Worm (Caenorhabditis elegans) whole organism, early embryonic: ENCODE measurements around the gene ZK1086.2.

Experiments
- B0310.2 ChIP-seq: sonication (generic microtip); optimal IDR thresholded peaks from 2 replicates; lab custom pipeline; 2016; ENCODE audit warnings: mild to moderate bottlenecking, missing genetic modification characterization, missing compliant biosample characterization
- F13C5.2 ChIP-seq: sonication (generic microtip); optimal IDR thresholded peaks from 2 replicates; lab custom pipeline; 2017; ENCODE audit warnings: mild to moderate bottlenecking, missing genetic modification characterization, inconsistent platforms, missing compliant biosample characterization
- aly-1 ChIP-seq: sonication (generic microtip); optimal IDR thresholded peaks from 2 replicates; lab custom pipeline; 2016; ENCODE audit warnings: missing genetic modification characterization, missing compliant biosample characterization
- ama-1 ChIP-seq: fragments of 150-350 bp; optimal IDR thresholded peaks from 2 replicates; lab custom pipeline; 2014
- ceh-13 ChIP-seq: fragments of 200-800 bp; sonication (Bioruptor generic); optimal IDR thresholded peaks from 2 replicates; lab custom pipeline; 2018; ENCODE audit warnings: mild to moderate bottlenecking, missing genetic modification characterization, missing compliant biosample characterization
- ceh-36 ChIP-seq: sonication (generic microtip); optimal IDR thresholded peaks from 2 replicates; lab custom pipeline; 2016; ENCODE audit warnings: missing genetic modification characterization, inconsistent platforms, missing compliant biosample characterization
- ets-7 ChIP-seq: sonication (generic microtip); optimal IDR thresholded peaks from 2 replicates; lab custom pipeline; 2016; ENCODE audit warnings: missing genotype, missing genetic modification characterization, missing compliant biosample characterization
- flt-1 ChIP-seq: fragments of 200-800 bp; sonication (Bioruptor generic); IDR thresholded peaks from 2 replicates; pipeline ENCODE4 v1.3.6; 2022; ENCODE audit warnings: missing genetic modification characterization, missing compliant biosample characterization
- hmbx-1 ChIP-seq: sonication (generic microtip); optimal IDR thresholded peaks from 2 replicates; lab custom pipeline; 2016; ENCODE audit warnings: mild to moderate bottlenecking, missing genetic modification characterization, missing compliant biosample characterization
- hmg-4 ChIP-seq: fragments of 200-800 bp; sonication (Bioruptor generic); optimal IDR thresholded peaks from 2 replicates; lab custom pipeline; 2018; ENCODE audit warnings: mild to moderate bottlenecking, missing genetic modification characterization, missing compliant biosample characterization
- hnd-1 ChIP-seq: sonication (generic microtip); optimal IDR thresholded peaks from 2 replicates; lab custom pipeline; 2016; ENCODE audit warnings: missing genetic modification characterization, missing compliant biosample characterization
- pes-1 ChIP-seq: fragments of 200-800 bp; sonication (Bioruptor generic); IDR thresholded peaks from 2 replicates; pipeline ENCODE4 v1.3.6; 2022; ENCODE audit warnings: missing genetic modification reagents, missing genetic modification characterization, missing compliant biosample characterization
- scrt-1 ChIP-seq: fragments of 200-800 bp; sonication (Bioruptor generic); IDR thresholded peaks from 2 replicates; pipeline ENCODE4 v1.3.6; 2022; ENCODE audit warnings: missing genetic modification characterization, missing compliant biosample characterization
- sea-1 ChIP-seq: fragments of 200-800 bp; sonication (Bioruptor generic); conservative IDR thresholded peaks from 2 replicates; pipeline ENCODE4 v1.3.6; 2022; ENCODE audit warnings: missing genetic modification characterization, missing compliant biosample characterization
- tbx-11 ChIP-seq: fragments of 200-800 bp; sonication (Bioruptor generic); IDR thresholded peaks from 2 replicates; pipeline ENCODE4 v1.3.6; 2022; ENCODE audit warnings: missing genetic modification characterization, missing compliant biosample characterization
- tbx-37 ChIP-seq: fragments of 200-800 bp; sonication (Bioruptor generic); conservative IDR thresholded peaks from 2 replicates; pipeline ENCODE4 v1.3.6; 2022; ENCODE audit warnings: missing genetic modification reagents, missing genetic modification characterization, missing compliant biosample characterization
- tra-4 ChIP-seq: sonication (generic microtip); optimal IDR thresholded peaks from 2 replicates; lab custom pipeline; 2017; ENCODE audit warnings: missing genetic modification characterization, missing compliant biosample characterization

Gene ZK1086.2

ce11 chrX:13811929-13812328 lies 18.5 kb upstream of the ZK1086.2 start:
- TF ChIP-seq hmg-4 (GFP tag; lab: Kevin White, UChicago), result no peak

DNA sequence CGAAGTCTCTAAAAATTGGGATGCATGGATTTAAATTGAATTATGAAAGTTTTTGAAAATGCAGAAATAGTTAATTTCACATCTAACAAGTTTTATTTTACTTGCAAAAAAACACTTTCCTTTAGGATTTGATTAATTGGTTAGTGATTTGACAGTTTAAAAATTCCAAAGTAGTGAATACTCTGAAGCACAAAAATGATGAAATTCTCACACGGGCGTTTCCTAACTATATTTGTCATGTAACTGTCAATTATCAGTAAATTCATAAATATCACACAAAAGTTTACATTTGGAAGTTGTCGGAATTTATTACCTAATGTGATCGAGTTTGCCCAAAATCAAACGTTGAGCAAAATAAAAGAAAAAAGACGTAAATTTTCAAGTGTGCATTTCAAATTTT lies 17.7 kb upstream of the ZK1086.2 start:
- TF ChIP-seq F13C5.2 (no peak), hnd-1 (tag; lab: Kevin White, UChicago) (no peak), pes-1 (GFP tag; lab: Robert Waterston, UW) (no peak), scrt-1 (GFP tag; lab: Robert Waterston, UW) (no peak), flt-1 (no peak), B0310.2 (tag; lab: Kevin White, UChicago) (no peak), tbx-11 (no peak), ceh-36 (no peak)

- TF ChIP-seq tra-4 (tag; lab: Kevin White, UChicago), result no peak
- TF ChIP-seq sea-1 (GFP tag; lab: Robert Waterston, UW), result no peak
- TF ChIP-seq hnd-1 (tag; lab: Kevin White, UChicago), result no peak
- TF ChIP-seq ceh-13 (GFP tag; lab: Kevin White, UChicago), result no peak
- no peak for TF ChIP-seq tbx-11
These were observed 16.3 kb upstream of the ZK1086.2 start, which contains the start of gene obr-3 for ce11 chrX:13809773-13810172. Gene obr-3, minus strand, starts transcription at chrX:13809873.

DNA sequence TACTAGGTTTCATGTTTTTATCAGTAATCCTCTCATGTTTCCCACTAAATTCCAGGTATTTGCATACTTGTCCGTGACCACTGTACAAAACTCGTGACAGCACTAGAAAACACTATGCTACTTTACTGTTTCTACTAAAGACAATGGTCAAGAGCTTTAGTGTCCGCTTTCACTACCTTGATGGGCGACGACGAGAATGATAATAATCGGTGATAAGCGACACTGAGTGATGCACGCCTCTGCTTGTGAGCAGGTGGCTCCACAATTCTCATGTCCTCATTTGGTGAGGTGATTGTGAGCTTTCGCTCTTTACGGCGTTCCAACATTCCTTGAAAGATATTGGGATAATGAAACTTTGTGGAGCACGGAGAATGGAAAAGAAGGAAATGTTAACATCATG lies 9.8 kb upstream of the ZK1086.2 start:
- TF ChIP-seq hnd-1 (tag; lab: Kevin White, UChicago) (no peak), tbx-37 (no peak), ama-1 (no peak), ceh-36 (no peak), tra-4 (tag; lab: Kevin White, UChicago) (no peak), hmbx-1 (tag; lab: Kevin White, UChicago) (no peak)

ce11 chrX:13795329-13795728 lies 1.9 kb upstream of the ZK1086.2 start:
- peak; percentile 36; the same call in 1 of the 2 replicates for TF ChIP-seq pes-1 (GFP tag; lab: Robert Waterston, UW)

DNA sequence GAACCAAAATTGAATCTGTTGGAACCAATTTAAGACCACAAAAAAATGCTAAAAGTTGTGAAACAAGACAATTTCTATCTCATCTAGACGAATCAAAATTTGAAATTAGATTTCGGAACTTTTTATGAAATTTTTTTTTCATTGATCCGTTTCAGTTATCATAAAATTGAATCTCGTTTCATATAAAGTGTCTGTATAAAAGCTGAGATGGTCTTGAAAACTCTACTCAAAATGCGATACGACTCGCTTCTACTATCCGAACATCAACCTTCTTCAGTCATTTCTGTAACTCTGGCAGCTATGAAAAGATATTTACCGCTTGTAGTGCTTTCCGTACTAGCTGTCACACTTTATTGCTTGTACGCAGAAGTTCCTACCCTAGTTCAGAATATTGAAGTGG lies 2.9 kb downstream of the ZK1086.2 start, which contains the start of gene ZK1086.3:
TSS of gene ZK1086.3 (plus strand) at position 301 of the 400 bp plus-strand sequence.
- TF ChIP-seq scrt-1 (GFP tag; lab: Robert Waterston, UW) (no peak), hnd-1 (tag; lab: Kevin White, UChicago) (no peak), ceh-13 (GFP tag; lab: Kevin White, UChicago) (no peak), tra-4 (tag; lab: Kevin White, UChicago) (no peak)

DNA sequence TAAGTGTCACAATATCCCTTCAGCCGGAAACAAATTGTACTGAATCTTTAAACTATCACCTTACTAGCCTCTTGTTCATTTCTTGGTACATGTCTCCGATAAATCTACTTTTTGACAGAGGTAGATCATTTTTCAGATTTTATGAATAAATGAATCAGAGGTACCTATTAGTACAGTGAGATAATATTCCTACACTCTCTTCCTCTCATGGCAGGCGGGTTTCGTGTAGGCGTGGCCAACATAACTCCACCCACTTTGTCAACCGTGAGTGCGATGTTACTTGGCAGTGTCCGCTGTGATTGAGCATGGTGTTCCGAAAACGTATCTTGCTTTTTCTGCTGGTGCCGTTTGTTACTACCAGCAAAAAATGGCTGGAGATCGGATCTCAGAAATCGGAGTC lies 8.2 kb downstream of the ZK1086.2 start, which contains the start of gene F55F3.4:
TSS of gene F55F3.4 (plus strand) at position 301 of the 400 bp plus-strand sequence.
- no peak for TF ChIP-seq ama-1

ce11 chrX:13782074-13782462 lies 11.4 kb downstream of the ZK1086.2 start:
- TF ChIP-seq flt-1 (no peak), ceh-13 (GFP tag; lab: Kevin White, UChicago) (no peak), tra-4 (tag; lab: Kevin White, UChicago) (no peak), tbx-37 (no peak), ceh-36 (no peak), hnd-1 (tag; lab: Kevin White, UChicago) (no peak)

DNA sequence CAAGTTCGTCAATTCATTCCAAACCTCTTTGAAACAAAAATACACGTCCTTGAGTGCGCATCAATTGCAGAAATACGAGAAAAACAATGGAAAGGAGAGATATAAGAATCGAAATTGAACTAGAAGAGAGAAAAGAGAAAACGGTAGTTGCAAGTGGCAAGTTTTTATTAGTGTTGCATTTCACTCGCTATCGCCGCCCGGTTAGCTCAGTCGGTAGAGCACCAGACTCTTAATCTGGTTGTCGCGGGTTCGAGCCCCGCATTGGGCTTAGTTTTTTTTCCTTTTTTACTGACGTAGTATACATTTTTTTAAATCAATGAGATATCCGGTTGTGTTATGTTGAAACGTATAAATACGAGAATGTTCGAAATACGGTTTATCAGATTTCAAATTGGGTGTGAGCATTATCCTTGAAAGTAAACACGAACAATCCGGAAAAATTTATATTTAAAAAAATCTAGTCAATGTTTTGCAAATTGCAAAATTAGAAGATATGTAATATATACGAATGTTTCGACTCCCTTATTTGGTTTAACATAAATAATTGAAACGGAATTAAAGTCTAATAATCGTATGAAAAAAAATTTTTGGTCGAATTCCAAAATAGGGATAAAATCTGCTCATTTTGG lies 11.9 kb downstream of the ZK1086.2 start:
- no peak for TF ChIP-seq hmbx-1 (tag; lab: Kevin White, UChicago)
- TF ChIP-seq hmg-4 (GFP tag; lab: Kevin White, UChicago), result no peak
- TF ChIP-seq F13C5.2, result peak; percentile 24
- no peak for TF ChIP-seq ets-7 (tag; lab: Kevin White, UChicago)
- no peak for TF ChIP-seq ceh-36
- no peak for TF ChIP-seq aly-1 (tag; lab: Kevin White, UChicago)
- TF ChIP-seq ceh-13 (GFP tag; lab: Kevin White, UChicago), result no peak
- no peak; the same call in 1 of the 2 replicates for TF ChIP-seq pes-1 (GFP tag; lab: Robert Waterston, UW)
- no peak for TF ChIP-seq tra-4 (tag; lab: Kevin White, UChicago)
- 0 out of 2 replicates have a peak, but pooled peaks have one; percentile 36 for TF ChIP-seq scrt-1 (GFP tag; lab: Robert Waterston, UW)
- 0 out of 2 replicates have a peak, but pooled peaks have one; percentile 22 for TF ChIP-seq tbx-37
- peak; percentile 14 for TF ChIP-seq hnd-1 (tag; lab: Kevin White, UChicago)
- TF ChIP-seq sea-1 (GFP tag; lab: Robert Waterston, UW), result no peak
- TF ChIP-seq tbx-11, result peak; percentile 51; the same call in 1 of the 2 replicates
- no peak for TF ChIP-seq ama-1
- no peak for TF ChIP-seq B0310.2 (tag; lab: Kevin White, UChicago)
- peak; percentile 42; the same call in 1 of the 2 replicates for TF ChIP-seq flt-1

DNA sequence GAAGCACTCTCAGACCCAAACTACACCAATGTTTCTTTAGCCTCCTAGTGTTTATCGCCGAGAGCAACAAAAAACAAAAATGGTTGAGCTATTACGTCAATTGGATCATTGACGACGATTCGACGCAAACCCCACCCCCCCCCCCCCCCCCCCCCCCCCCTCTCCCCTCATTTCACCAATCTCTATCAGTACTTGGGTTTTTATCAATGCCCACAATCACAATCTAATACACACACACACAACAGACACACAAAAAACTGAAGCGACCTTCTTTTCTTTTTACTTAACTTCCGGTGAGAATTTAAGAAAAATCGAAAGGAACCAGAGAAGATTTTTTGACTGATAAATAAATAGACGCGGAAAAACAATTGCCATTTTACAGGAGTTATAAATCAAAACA lies 17.9 kb downstream of the ZK1086.2 start:
- TF ChIP-seq ceh-13 (GFP tag; lab: Kevin White, UChicago), result no peak
- no peak for TF ChIP-seq scrt-1 (GFP tag; lab: Robert Waterston, UW)
